Fruit fly (Drosophila melanogaster): ENCODE measurements around the gene PolG1.

The PolG1 gene

dm6 chr2L:13839744-13840151 lies 12.2 kb upstream of the PolG1 start (continued):
- TF ChIP-seq CG6175 (GFP tag; IDR thresholded peaks at IDR 0.05) (no peak), esg (GFP tag; conservative IDR thresholded peaks at IDR 0.05) (peak; percentile 86), sr (GFP tag; IDR thresholded peaks at IDR 0.05) (no peak), bcd (GFP tag; optimal IDR thresholded peaks at IDR 0.05) (peak; percentile 83), fu2 (GFP tag; optimal IDR thresholded peaks at IDR 0.05) (peak; percentile 37), CG2120 (GFP tag; optimal IDR thresholded peaks at IDR 0.05) (peak; percentile 74), CG12659 (GFP tag; optimal IDR thresholded peaks at IDR 0.05) (peak; percentile 88), CG10274 (GFP tag; optimal IDR thresholded peaks at IDR 0.05) (peak; percentile 23), CG6654 (GFP tag; optimal IDR thresholded peaks at IDR 0.05) (peak; percentile 70), CG10543 (GFP tag; optimal IDR thresholded peaks at IDR 0.05) (no peak), wek (GFP tag; optimal IDR thresholded peaks at IDR 0.05) (peak; percentile 32), tx (GFP tag; optimal IDR thresholded peaks at IDR 0.05) (no peak), BEAF-32 (GFP tag; optimal IDR thresholded peaks at IDR 0.05) (no peak), CG32767 (GFP tag; IDR thresholded peaks at IDR 0.05) (peak; percentile 80), ind (GFP tag; optimal IDR thresholded peaks at IDR 0.05) (peak; percentile 65), Chrac-16 (GFP tag; optimal IDR thresholded peaks at IDR 0.05) (peak; percentile 67), Doc2 (GFP tag; IDR thresholded peaks at IDR 0.05) (no peak), slp2 (GFP tag; optimal IDR thresholded peaks at IDR 0.05) (peak; percentile 80), Lhr (GFP tag; optimal IDR thresholded peaks at IDR 0.05) (peak; percentile 63), CG9797 (GFP tag; optimal IDR thresholded peaks at IDR 0.05) (no peak), Med (GFP tag) (peak; percentile 95), Sox102F (GFP tag; optimal IDR thresholded peaks at IDR 0.05) (peak; percentile 90), CG31441 (GFP tag; IDR thresholded peaks at IDR 0.05) (peak; percentile 88), Myb (GFP tag; optimal IDR thresholded peaks at IDR 0.05) (peak; percentile 39), CG1602 (GFP tag; optimal IDR thresholded peaks at IDR 0.05) (peak; percentile 82), CG7745 (tag; optimal IDR thresholded peaks at IDR 0.05) (no peak), CG6272 (GFP tag; IDR thresholded peaks at IDR 0.05) (peak; percentile 8; the same call in 1 of the 2 replicates), CG10959 (GFP tag; IDR thresholded peaks at IDR 0.05) (peak; percentile 36; the same call in 1 of the 2 replicates), Mad (GFP tag; optimal IDR thresholded peaks at IDR 0.05) (peak; percentile 66), CG16779 (GFP tag; IDR thresholded peaks at IDR 0.05) (no peak), Trl (optimal IDR thresholded peaks at IDR 0.05) (no peak), Trl (GFP tag; optimal IDR thresholded peaks at IDR 0.05) (peak; percentile 62), BtbVII (GFP tag; optimal IDR thresholded peaks at IDR 0.05) (peak; percentile 63), CG7839 (tag; optimal IDR thresholded peaks at IDR 0.05) (peak; percentile 93), CG2116 (GFP tag; optimal IDR thresholded peaks at IDR 0.05) (peak; percentile 46), mirr (GFP tag; optimal IDR thresholded peaks at IDR 0.05) (no peak), Dfd (GFP tag; optimal IDR thresholded peaks at IDR 0.05) (peak in 1 of 2 experiments; percentile 34), CG8924 (tag; optimal IDR thresholded peaks at IDR 0.05) (peak; percentile 89), CG17385 (GFP tag; optimal IDR thresholded peaks at IDR 0.05) (peak; percentile 76), ash1 (GFP tag; optimal IDR thresholded peaks at IDR 0.05) (no peak), CG5245 (GFP tag; optimal IDR thresholded peaks at IDR 0.05) (peak; percentile 85), CG11456 (GFP tag; IDR thresholded peaks at IDR 0.05) (peak; percentile 63; the same call in 1 of the 3 replicates), Hey (tag; optimal IDR thresholded peaks at IDR 0.05) (no peak), CG2889 (GFP tag; IDR thresholded peaks at IDR 0.05) (peak; percentile 58; the same call in 1 of the 3 replicates), Ptx1 (GFP tag; IDR thresholded peaks at IDR 0.05) (peak; percentile 80), stwl (tag; optimal IDR thresholded peaks at IDR 0.05) (no peak), CG5953 (GFP tag; IDR thresholded peaks at IDR 0.05) (peak; percentile 61), Abd-B (GFP tag; optimal IDR thresholded peaks at IDR 0.05) (peak; percentile 88), CG10462 (GFP tag; optimal IDR thresholded peaks at IDR 0.05) (peak; percentile 62), h (optimal IDR thresholded peaks at IDR 0.05) (no peak), CG7786 (GFP tag; optimal IDR thresholded peaks at IDR 0.05) (peak; percentile 58), Six4 (GFP tag; optimal IDR thresholded peaks at IDR 0.05) (peak; percentile 72)

Measured in whole organism, embryonic.